Worm (Caenorhabditis elegans): ENCODE measurements around the gene txt-4.

DNA sequence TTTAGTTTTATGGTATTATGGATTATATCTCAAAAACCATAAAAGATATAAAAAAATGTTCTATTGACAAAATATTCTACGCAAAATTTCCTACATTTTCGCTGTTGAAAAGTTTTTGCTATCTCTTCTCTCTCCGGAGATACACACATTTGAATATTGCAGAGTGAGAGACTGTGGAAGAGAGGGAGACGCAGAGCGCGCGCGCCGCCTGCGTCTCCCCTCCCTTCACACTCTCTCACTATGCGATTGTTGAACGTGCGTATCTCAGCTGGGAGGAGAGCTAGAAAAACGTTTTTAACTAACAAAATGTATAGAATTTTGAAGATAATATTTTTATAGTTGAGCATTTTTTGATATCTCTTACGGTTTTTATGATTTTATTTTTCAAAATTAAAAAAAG lies 41.3 kb upstream of the txt-4 start:
- TF ChIP-seq flt-1 (GFP tag; IDR thresholded peaks at IDR 0.05) (no peak), ztf-29 (GFP tag; IDR thresholded peaks at IDR 0.05) (no peak), med-1 (GFP tag; optimal IDR thresholded peaks at IDR 0.05; ENCODE audit: insufficient read depth) (no peak), tab-1 (GFP tag; IDR thresholded peaks at IDR 0.05) (no peak), ref-1 (GFP tag; conservative IDR thresholded peaks at IDR 0.05) (no peak), cog-1 (tag; optimal IDR thresholded peaks at IDR 0.05) (no peak), T22C8.4 (GFP tag; IDR thresholded peaks at IDR 0.05) (no peak), klf-2 (GFP tag; conservative IDR thresholded peaks at IDR 0.05) (no peak)
